Worm (Caenorhabditis elegans) whole organism, mixed stage, embryonic: Measurements from ENCODE around the gene set-2.

Experiments used
- cnd-1 ChIP-seq: fragments of 200-800 bp; sonication (Bioruptor generic); optimal IDR thresholded peaks from 2 replicates; lab custom pipeline; 2018; ENCODE audit warnings: mild to moderate bottlenecking, missing genetic modification characterization, missing compliant biosample characterization
- lsy-2 ChIP-seq: fragments of 150-350 bp; optimal IDR thresholded peaks from 2 replicates; lab custom pipeline; 2014; ENCODE audit warnings: missing biosample characterization, missing genetic modification characterization
- nhr-237 ChIP-seq: fragments of 150-350 bp; optimal IDR thresholded peaks from 2 replicates; lab custom pipeline; 2014; ENCODE audit warnings: missing biosample characterization, missing genetic modification characterization
- unc-62 ChIP-seq: fragments of 150-350 bp; optimal IDR thresholded peaks from 2 replicates; lab custom pipeline; 2014; ENCODE audit warnings: missing biosample characterization, missing genetic modification reagents, missing genetic modification characterization

- TF ChIP-seq unc-62 (GFP tag; lab: Kevin White, UChicago): no peak
- no peak for TF ChIP-seq cnd-1
- TF ChIP-seq lsy-2: no peak
- no peak for TF ChIP-seq nhr-237 (tag; lab: Kevin White, UChicago)
Observed at ce11 chrIII:4905405-4905804, 24.6 kb downstream of the set-2 start, which contains the start of gene F26F4.8.
